Fruit fly (Drosophila melanogaster) Kc167 (cell line): ENCODE data around the gene CG32625.

Experiments used
- Sin3A ChIP-seq: fragments of >200 bp; optimal IDR thresholded peaks from 2 replicates; lab custom pipeline; 2018; ENCODE audit warnings: missing external identifiers
- psq ChIP-seq: fragments of >200 bp; optimal IDR thresholded peaks from 2 replicates; lab custom pipeline; 2017; ENCODE audit warnings: missing external identifiers
- ttk ChIP-seq: sonication (Bioruptor generic); optimal IDR thresholded peaks from 2 replicates; lab custom pipeline; 2017; ENCODE audit warnings: missing external identifiers

- no peak for TF ChIP-seq psq (lab: Kevin White, UChicago)
- TF ChIP-seq Sin3A (lab: Kevin White, UChicago): no peak
- TF ChIP-seq ttk (lab: Kevin White, UChicago): no peak
Measured at dm6 chrX:13797538-13797937, 40.9 kb upstream of the CG32625 start, which contains the start of gene CG10996.
